Worm (Caenorhabditis elegans) whole organism, late embryonic: ENCODE results near the gene C45G9.2.

Experiments used
- ahr-1 ChIP-seq: sonication (generic microtip); optimal IDR thresholded peaks from 2 replicates; lab custom pipeline; 2016; ENCODE audit warnings: missing genetic modification characterization, missing compliant biosample characterization
- ceh-6 ChIP-seq: fragments of 200-800 bp; sonication (Bioruptor generic); optimal IDR thresholded peaks from 2 replicates; lab custom pipeline; 2018; ENCODE audit warnings: mild to moderate bottlenecking, missing genetic modification characterization, missing compliant biosample characterization
- elt-4 ChIP-seq: sonication (generic microtip); optimal IDR thresholded peaks from 2 replicates; lab custom pipeline; 2016; ENCODE audit warnings: missing genetic modification characterization, missing compliant biosample characterization
- hlh-6 ChIP-seq: sonication (generic microtip); optimal IDR thresholded peaks from 2 replicates; lab custom pipeline; 2016; ENCODE audit warnings: missing genotype, missing genetic modification characterization, missing compliant biosample characterization
- nfya-1 ChIP-seq: sonication (generic microtip); optimal IDR thresholded peaks from 2 replicates; lab custom pipeline; 2017; ENCODE audit warnings: missing genetic modification characterization, mild to moderate bottlenecking, missing compliant biosample characterization, antibody characterized with exemption, moderate library complexity
- pha-2 ChIP-seq: sonication (generic microtip); optimal IDR thresholded peaks from 2 replicates; lab custom pipeline; 2017; ENCODE audit warnings: mild to moderate bottlenecking, missing genetic modification characterization, missing compliant biosample characterization
- rnt-1 ChIP-seq: sonication (generic microtip); optimal IDR thresholded peaks from 2 replicates; lab custom pipeline; 2016; ENCODE audit warnings: missing genetic modification characterization, missing compliant biosample characterization

DNA sequence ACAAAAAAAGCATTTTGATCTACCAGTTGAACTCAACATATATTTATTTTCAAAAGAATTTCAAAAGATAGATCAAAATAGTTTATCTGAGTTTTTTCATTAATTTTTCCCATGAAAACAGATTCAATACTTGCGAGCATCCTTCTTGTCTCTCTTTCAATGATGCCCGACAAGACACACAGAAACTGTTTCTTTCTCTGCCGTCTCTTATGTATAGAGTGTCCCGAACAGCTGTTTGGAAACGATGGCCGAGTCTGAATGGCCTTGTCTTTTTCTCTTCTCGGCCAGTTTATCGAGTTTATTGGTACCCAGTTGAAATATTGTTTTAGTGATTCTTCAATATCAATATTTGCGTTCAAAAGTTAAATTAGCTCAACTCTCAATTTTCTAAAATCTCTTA lies 39.9 kb downstream of the C45G9.2 start:
- TF ChIP-seq pha-2 (tag; lab: Kevin White, UChicago) = no peak
- TF ChIP-seq elt-4 (tag; lab: Kevin White, UChicago) = no peak
- TF ChIP-seq rnt-1 (tag; lab: Kevin White, UChicago) = peak; percentile 24
- no peak for TF ChIP-seq ceh-6
- no peak for TF ChIP-seq ahr-1
- peak; percentile 55 for TF ChIP-seq nfya-1 (tag; lab: Kevin White, UChicago)
- no peak for TF ChIP-seq hlh-6 (tag; lab: Kevin White, UChicago)
